Fruit fly (Drosophila melanogaster) whole organism, embryonic: ENCODE results near the gene Hip14.

Experiments
- Aef1 ChIP-seq: fragments of 200-800 bp; sonication (Bioruptor generic); IDR thresholded peaks from 3 replicates; pipeline ENCODE4 v1.3.6; 2022; ENCODE audit warnings: missing biosample characterization, missing genetic modification characterization
- Asciz ChIP-seq: fragments of 200-800 bp; sonication (Bioruptor generic); optimal IDR thresholded peaks from 2 replicates; lab custom pipeline; 2017; ENCODE audit warnings: missing biosample characterization, mild to moderate bottlenecking, missing genetic modification characterization, missing genetic modification reagents
- B-H2 ChIP-seq: fragments of 200-800 bp; sonication (Bioruptor generic); optimal IDR thresholded peaks from 2 replicates; lab custom pipeline; 2018; ENCODE audit warnings: missing biosample characterization, mild to moderate bottlenecking, missing genetic modification characterization
- CG1024 ChIP-seq: fragments of 200-800 bp; sonication (Bioruptor generic); IDR thresholded peaks from 2 replicates; pipeline ENCODE4 v1.3.6; 2022; ENCODE audit warnings: missing biosample characterization, missing genetic modification characterization
- CG13424 ChIP-seq: fragments of 200-800 bp; sonication (Bioruptor generic); optimal IDR thresholded peaks from 2 replicates; lab custom pipeline; 2019; ENCODE audit warnings: missing biosample characterization, mild to moderate bottlenecking, missing genetic modification characterization, moderate library complexity
- CG14667 ChIP-seq: fragments of 200-800 bp; sonication (Bioruptor generic); IDR thresholded peaks from 2 replicates; pipeline ENCODE4 v1.3.6; 2022; ENCODE audit warnings: missing biosample characterization, missing genetic modification characterization
- CG14860 ChIP-seq: fragments of 200-800 bp; sonication (Bioruptor generic); IDR thresholded peaks from 3 replicates; pipeline ENCODE4 v1.3.6; 2022; ENCODE audit warnings: missing biosample characterization, missing genetic modification characterization; ENCODE audit not compliant: partially characterized antibody
- CG1602 ChIP-seq: fragments of 200-800 bp; sonication (Bioruptor generic); optimal IDR thresholded peaks from 3 replicates; lab custom pipeline; 2016; ENCODE audit warnings: missing biosample characterization, missing genetic modification characterization
- CG17802 ChIP-seq: fragments of 200-800 bp; sonication (Bioruptor generic); optimal IDR thresholded peaks from 2 replicates; lab custom pipeline; 2018; ENCODE audit warnings: missing biosample characterization, mild to moderate bottlenecking, missing genetic modification characterization, moderate library complexity
- CG18599 ChIP-seq: fragments of 200-800 bp; sonication (Bioruptor generic); optimal IDR thresholded peaks from 3 replicates; lab custom pipeline; 2017; ENCODE audit warnings: missing biosample characterization, missing genetic modification characterization, mild to moderate bottlenecking, moderate library complexity, missing genetic modification reagents
- CG2120 ChIP-seq: fragments of 200-800 bp; sonication (Bioruptor generic); optimal IDR thresholded peaks from 3 replicates; lab custom pipeline; 2016; ENCODE audit warnings: missing biosample characterization, missing genetic modification characterization
- CG2678 ChIP-seq: fragments of 200-800 bp; sonication (Bioruptor generic); optimal IDR thresholded peaks from 3 replicates; lab custom pipeline; 2019; ENCODE audit warnings: missing biosample characterization, mild to moderate bottlenecking, missing genetic modification characterization, moderate library complexity
- CG2875 ChIP-seq: fragments of 200-800 bp; sonication (Bioruptor generic); optimal IDR thresholded peaks from 2 replicates; lab custom pipeline; 2017; ENCODE audit warnings: missing biosample characterization, mild to moderate bottlenecking, missing genetic modification characterization, missing genetic modification reagents
- CG3065 ChIP-seq: fragments of 200-800 bp; sonication (Bioruptor generic); optimal IDR thresholded peaks from 2 replicates; lab custom pipeline; 2016; ENCODE audit warnings: missing biosample characterization, missing genetic modification characterization
- CG31365 ChIP-seq: fragments of 200-800 bp; sonication (Bioruptor generic); optimal IDR thresholded peaks from 2 replicates; lab custom pipeline; 2018; ENCODE audit warnings: missing biosample characterization, mild to moderate bottlenecking, missing genetic modification characterization
- CG34224 ChIP-seq: fragments of 200-800 bp; sonication (Bioruptor generic); IDR thresholded peaks from 3 replicates; pipeline ENCODE4 v1.3.6; 2022; ENCODE audit warnings: missing biosample characterization, missing genetic modification characterization; ENCODE audit not compliant: partially characterized antibody
- CG3726 ChIP-seq: fragments of 200-800 bp; sonication (Bioruptor generic); IDR thresholded peaks from 3 replicates; pipeline ENCODE4, ENCODE4 v1.3.6; 2022; ENCODE audit warnings: missing biosample characterization, missing genetic modification characterization
- CG4854 ChIP-seq: fragments of 200-800 bp; sonication (Bioruptor generic); optimal IDR thresholded peaks from 2 replicates; lab custom pipeline; 2016; ENCODE audit warnings: missing biosample characterization, missing genetic modification characterization, inconsistent platforms
- CG7556 ChIP-seq: fragments of 200-800 bp; sonication (Bioruptor generic); optimal IDR thresholded peaks from 2 replicates; lab custom pipeline; 2017; ENCODE audit warnings: missing biosample characterization, mild to moderate bottlenecking, missing genetic modification characterization
- CG7745 ChIP-seq: fragments of 200-800 bp; sonication (Bioruptor generic); optimal IDR thresholded peaks from 2 replicates; lab custom pipeline; 2018; ENCODE audit warnings: missing biosample characterization, mild to moderate bottlenecking, missing genetic modification characterization, moderate library complexity
- CG9817 ChIP-seq: fragments of 200-800 bp; sonication (Bioruptor generic); optimal IDR thresholded peaks from 2 replicates; lab custom pipeline; 2018; ENCODE audit warnings: missing biosample characterization, mild to moderate bottlenecking, missing genetic modification characterization, moderate library complexity
- CrebB ChIP-seq: fragments of 200-800 bp; sonication (Bioruptor generic); optimal IDR thresholded peaks from 3 replicates; lab custom pipeline; 2018; ENCODE audit warnings: missing biosample characterization, mild to moderate bottlenecking, missing genetic modification characterization
- D19B ChIP-seq: fragments of 200-800 bp; sonication (Bioruptor generic); optimal IDR thresholded peaks from 2 replicates; lab custom pipeline; 2017; ENCODE audit warnings: missing biosample characterization, mild to moderate bottlenecking, missing genetic modification characterization
- Dp ChIP-seq: fragments of 200-800 bp; sonication (Bioruptor generic); optimal IDR thresholded peaks from 2 replicates; lab custom pipeline; 2018; ENCODE audit warnings: missing biosample characterization, mild to moderate bottlenecking, missing genetic modification characterization, moderate library complexity
- Gug ChIP-seq: fragments of 200-800 bp; sonication (Bioruptor generic); IDR thresholded peaks from 4 replicates; pipeline ENCODE4 v1.3.6; 2022; ENCODE audit warnings: missing biosample characterization, missing genetic modification characterization
- Hand ChIP-seq: fragments of 200-800 bp; sonication (Bioruptor generic); optimal IDR thresholded peaks from 2 replicates; lab custom pipeline; 2017; ENCODE audit warnings: mild to moderate bottlenecking, missing biosample characterization, missing genetic modification reagents, missing genetic modification characterization
- Mad ChIP-seq: fragments of 200-800 bp; sonication (Bioruptor generic); optimal IDR thresholded peaks from 2 replicates; lab custom pipeline; 2016; ENCODE audit warnings: missing biosample characterization, missing genetic modification characterization
- Nf-YB ChIP-seq: fragments of 200-800 bp; sonication (Bioruptor generic); optimal IDR thresholded peaks from 3 replicates; lab custom pipeline; 2019; ENCODE audit warnings: missing biosample characterization, mild to moderate bottlenecking, missing genetic modification characterization, moderate library complexity
- Nf-YC ChIP-seq: fragments of 200-800 bp; optimal IDR thresholded peaks from 3 replicates; lab custom pipeline; 2019; ENCODE audit warnings: missing biosample characterization, mild to moderate bottlenecking, missing genetic modification characterization, moderate library complexity
- Oaz ChIP-seq: fragments of 200-800 bp; sonication (Bioruptor generic); IDR thresholded peaks from 2 replicates; pipeline ENCODE4 v1.3.6; 2022; ENCODE audit warnings: missing biosample characterization, missing genetic modification characterization
- Ravus ChIP-seq: fragments of 200-800 bp; sonication (Bioruptor generic); IDR thresholded peaks from 2 replicates; pipeline ENCODE4 v1.3.6; 2022; ENCODE audit warnings: missing biosample characterization, missing genetic modification characterization
- Sox102F ChIP-seq: fragments of 200-800 bp; sonication (Bioruptor generic); optimal IDR thresholded peaks from 2 replicates; lab custom pipeline; 2018; ENCODE audit warnings: missing biosample characterization, mild to moderate bottlenecking, missing genetic modification characterization, moderate library complexity
- ab ChIP-seq: fragments of 200-800 bp; sonication (Bioruptor generic); optimal IDR thresholded peaks from 2 replicates; lab custom pipeline; 2016; ENCODE audit warnings: missing biosample characterization, missing genetic modification characterization
- btn ChIP-seq: fragments of 200-800 bp; sonication (Bioruptor generic); optimal IDR thresholded peaks from 2 replicates; lab custom pipeline; 2016; ENCODE audit warnings: missing biosample characterization, missing genetic modification characterization
- ci ChIP-seq: fragments of 200-800 bp; sonication (Bioruptor generic); IDR thresholded peaks from 3 replicates; pipeline ENCODE4 v1.3.6; 2022; ENCODE audit warnings: missing biosample characterization, missing genetic modification characterization
- fd3F ChIP-seq: fragments of 200-800 bp; sonication (Bioruptor generic); optimal IDR thresholded peaks from 2 replicates; lab custom pipeline; 2018; ENCODE audit warnings: missing biosample characterization, mild to moderate bottlenecking, missing genetic modification characterization, moderate library complexity
- gro ChIP-seq: fragments of 200-800 bp; sonication (Bioruptor generic); optimal IDR thresholded peaks from 2 replicates; lab custom pipeline; 2016; ENCODE audit warnings: missing biosample characterization, missing genetic modification characterization
- hkb ChIP-seq, 2 experiments: fragments of 200-800 bp in 1 of 2; fragments of >200 bp in 1 of 2; sonication (Bioruptor generic) in 1 of 2; IDR thresholded peaks in 1 of 2; optimal IDR thresholded peaks in 1 of 2; 2 replicates each; pipeline versions ENCODE4 v1.3.6 to Lab custom; 2017 to 2022; ENCODE audit warnings: missing biosample characterization in 1 of 2, missing genetic modification characterization in 1 of 2
- jigr1 ChIP-seq: fragments of 200-800 bp; sonication (Bioruptor generic); IDR thresholded peaks from 3 replicates; pipeline ENCODE4 v1.3.6; 2022; ENCODE audit warnings: missing biosample characterization, missing genetic modification characterization
- nerfin-1 ChIP-seq: fragments of 200-800 bp; sonication (Bioruptor generic); optimal IDR thresholded peaks from 3 replicates; lab custom pipeline; 2019; ENCODE audit warnings: missing biosample characterization, mild to moderate bottlenecking, missing genetic modification characterization, moderate library complexity
- nmo ChIP-seq: fragments of 200-800 bp; sonication (Bioruptor generic); optimal IDR thresholded peaks from 2 replicates; lab custom pipeline; 2018; ENCODE audit warnings: missing biosample characterization, mild to moderate bottlenecking, missing genetic modification characterization, moderate library complexity
- peb ChIP-seq: fragments of 200-800 bp; sonication (Bioruptor generic); IDR thresholded peaks from 2 replicates; pipeline ENCODE4 v1.3.6; 2022; ENCODE audit warnings: missing biosample characterization, missing genetic modification characterization
- pum ChIP-seq: fragments of 200-800 bp; sonication (Bioruptor generic); optimal IDR thresholded peaks from 2 replicates; lab custom pipeline; 2016; ENCODE audit warnings: missing biosample characterization, missing genetic modification characterization
- pzg ChIP-seq: fragments of 200-800 bp; sonication (Bioruptor generic); optimal IDR thresholded peaks from 3 replicates; lab custom pipeline; 2018; ENCODE audit warnings: missing biosample characterization, mild to moderate bottlenecking, missing genetic modification characterization, moderate library complexity
- trh ChIP-seq: fragments of 200-800 bp; sonication (Bioruptor generic); optimal IDR thresholded peaks from 2 replicates; lab custom pipeline; 2016; ENCODE audit warnings: missing biosample characterization, missing genetic modification characterization
- unc-4 ChIP-seq: fragments of 200-800 bp; sonication (Bioruptor generic); IDR thresholded peaks from 2 replicates; pipeline ENCODE4 v1.3.6; 2022; ENCODE audit warnings: missing biosample characterization, missing genetic modification characterization; ENCODE audit not compliant: partially characterized antibody
- zf30C ChIP-seq: fragments of 200-800 bp; sonication (Bioruptor generic); optimal IDR thresholded peaks from 3 replicates; lab custom pipeline; 2018; ENCODE audit warnings: missing biosample characterization, mild to moderate bottlenecking, missing genetic modification characterization
- zfh1 ChIP-seq: fragments of 200-800 bp; sonication (Bioruptor generic); IDR thresholded peaks from 3 replicates; pipeline ENCODE4 v1.3.6; 2022; ENCODE audit warnings: missing biosample characterization, missing genetic modification characterization

Hip14 gene

DNA sequence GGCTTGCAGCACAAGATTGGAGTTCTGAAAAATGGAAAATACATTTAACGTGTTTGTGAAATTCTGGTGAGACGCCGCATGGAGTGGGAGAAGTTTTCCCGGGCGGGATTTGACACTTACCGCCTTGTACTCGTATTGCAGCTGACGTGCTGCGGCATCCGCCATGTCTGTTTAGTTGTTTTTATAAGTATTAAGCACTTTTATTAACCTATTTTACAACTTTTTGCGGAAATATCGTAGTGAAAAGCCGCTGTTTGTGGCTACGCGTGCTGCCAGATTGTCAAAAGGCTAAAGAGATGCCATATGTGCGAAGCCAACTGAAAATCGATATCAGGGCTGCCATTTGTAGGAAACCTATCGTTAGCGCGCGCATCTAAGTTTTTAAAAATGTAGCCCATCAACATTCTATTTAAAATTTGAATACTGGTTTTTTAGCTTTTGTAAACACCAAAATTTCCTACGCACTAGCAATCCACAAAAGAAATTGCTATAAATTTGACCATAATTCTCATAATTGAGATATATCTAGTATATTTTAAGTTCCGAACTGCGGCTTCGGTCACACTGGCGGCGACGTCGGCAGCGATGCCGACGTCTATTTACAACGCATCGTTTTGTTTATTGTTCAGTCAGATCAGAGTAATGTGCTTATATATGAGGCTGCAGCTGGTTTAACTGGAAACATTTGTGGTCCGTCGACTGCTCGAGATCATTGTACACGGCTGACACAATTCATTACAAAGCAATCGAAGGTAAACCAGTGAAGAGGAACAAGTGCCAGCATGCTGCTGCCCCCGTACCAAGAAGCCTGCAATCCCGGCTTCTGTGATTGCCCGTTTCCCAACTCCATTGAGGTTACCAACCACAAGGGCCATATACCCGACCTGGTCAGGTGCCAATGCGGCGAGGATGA, 20.2 kb upstream of the Hip14 start, which contains the start of the genes Brr2 and CG10516 (continued):
- TF ChIP-seq hkb (optimal IDR thresholded peaks at IDR 0.05; lab: Kevin White, UChicago) (peak; percentile 70), hkb (GFP tag; IDR thresholded peaks at IDR 0.05; lab: Robert Waterston, UW) (peak; percentile 49; the same call in 1 of the 2 replicates), Nf-YC (tag; lab: Kevin White, UChicago) (no peak), CG2678 (no peak), CG2875 (GFP tag; lab: Kevin White, UChicago) (no peak), CG1024 (GFP tag; lab: Robert Waterston, UW) (0 out of 2 replicates have a peak, but pooled peaks have one; percentile 5), Oaz (GFP tag; lab: Robert Waterston, UW) (no peak), Gug (no peak), nerfin-1 (tag; lab: Kevin White, UChicago) (peak; percentile 19), fd3F (GFP tag; lab: Kevin White, UChicago) (no peak), CG7556 (no peak), Dp (GFP tag; lab: Kevin White, UChicago) (peak; percentile 86), CG31365 (tag; lab: Kevin White, UChicago) (no peak), peb (GFP tag; lab: Robert Waterston, UW) (no peak), Aef1 (GFP tag; lab: Robert Waterston, UW) (no peak), CG2120 (peak; percentile 48), zfh1 (GFP tag; lab: Robert Waterston, UW) (no peak), gro (GFP tag; lab: Kevin White, UChicago) (no peak), Mad (GFP tag; lab: Kevin White, UChicago) (peak; percentile 35), pzg (peak; percentile 80), CG3065 (GFP tag; lab: Kevin White, UChicago) (no peak), CG17802 (no peak), CG18599 (no peak), Ravus (GFP tag; lab: Robert Waterston, UW) (no peak), CrebB (tag; lab: Kevin White, UChicago) (no peak), CG4854 (GFP tag; lab: Kevin White, UChicago) (no peak), trh (GFP tag; lab: Kevin White, UChicago) (no peak), CG1602 (no peak), CG9817 (peak; percentile 31), jigr1 (no peak), CG7745 (tag; lab: Kevin White, UChicago) (no peak), CG3726 (GFP tag; lab: Robert Waterston, UW) (no peak), Sox102F (GFP tag; lab: Kevin White, UChicago) (no peak), Hand (no peak), pum (peak; percentile 11), CG14667 (no peak), nmo (GFP tag; lab: Kevin White, UChicago) (peak; percentile 74), CG13424 (tag; lab: Kevin White, UChicago) (peak; percentile 49), B-H2 (GFP tag; lab: Kevin White, UChicago) (no peak), Nf-YB (GFP tag; lab: Kevin White, UChicago) (no peak), unc-4 (GFP tag; lab: Robert Waterston, UW) (peak; percentile 38; the same call in 1 of the 2 replicates), ab (GFP tag; lab: Kevin White, UChicago) (no peak), btn (GFP tag; lab: Kevin White, UChicago) (no peak), CG14860 (GFP tag; lab: Robert Waterston, UW) (no peak), zf30C (no peak), Asciz (GFP tag; lab: Kevin White, UChicago) (no peak), CG34224 (peak; percentile 27; the same call in 1 of the 3 replicates), D19B (GFP tag; lab: Kevin White, UChicago) (no peak), ci (GFP tag; lab: Robert Waterston, UW) (no peak)
